Worm (Caenorhabditis elegans): ENCODE results near the gene ZK1058.9.

ZK1058.9 gene

ce11 chrIII:3954220-3954619 lies 28.2 kb upstream of the ZK1058.9 start (continued):
- TF ChIP-seq nhr-43 (tag; optimal IDR thresholded peaks at IDR 0.05; ENCODE audit: poor library complexity, severe bottlenecking) (peak; percentile 63), elt-1 (tag; optimal IDR thresholded peaks at IDR 0.05) (no peak), elt-3 (tag; optimal IDR thresholded peaks at IDR 0.05) (no peak), skn-1 (tag; optimal IDR thresholded peaks at IDR 0.05) (no peak), ceh-28 (tag; optimal IDR thresholded peaks at IDR 0.05) (no peak), R02D3.7 (tag; optimal IDR thresholded peaks at IDR 0.05) (no peak)

- TF ChIP-seq elt-1 (tag; optimal IDR thresholded peaks at IDR 0.05) (peak; percentile 84), nhr-67 (tag; optimal IDR thresholded peaks at IDR 0.05) (no peak), daf-12 (tag; optimal IDR thresholded peaks at IDR 0.05) (no peak), ceh-82 (tag; optimal IDR thresholded peaks at IDR 0.05) (no peak), fos-1 (tag; optimal IDR thresholded peaks at IDR 0.05) (no peak), nhr-25 (tag; optimal IDR thresholded peaks at IDR 0.05) (peak; percentile 6), pqm-1 (tag; optimal IDR thresholded peaks at IDR 0.05) (no peak), nhr-28 (tag; optimal IDR thresholded peaks at IDR 0.05) (no peak), mml-1 (tag; optimal IDR thresholded peaks at IDR 0.05) (no peak), ceh-16 (tag; optimal IDR thresholded peaks at IDR 0.05) (no peak), ceh-28 (tag; optimal IDR thresholded peaks at IDR 0.05) (peak; percentile 69), ama-1 (optimal IDR thresholded peaks at IDR 0.05) (peak; percentile 82), ceh-9 (tag; optimal IDR thresholded peaks at IDR 0.05) (no peak), unc-62 (GFP tag; optimal IDR thresholded peaks at IDR 0.05) (peak; percentile 15), pha-4 (tag; optimal IDR thresholded peaks at IDR 0.05) (peak; percentile 39), tbx-2 (tag; optimal IDR thresholded peaks at IDR 0.05) (peak; percentile 40), skn-1 (tag; optimal IDR thresholded peaks at IDR 0.05) (no peak), lsy-12 (tag; optimal IDR thresholded peaks at IDR 0.05) (peak; percentile 33), nfya-1 (tag; optimal IDR thresholded peaks at IDR 0.05; ENCODE audit: insufficient read depth) (peak; percentile 69), nhr-77 (tag; optimal IDR thresholded peaks at IDR 0.05) (no peak), mdl-1 (tag; optimal IDR thresholded peaks at IDR 0.05) (no peak), eor-1 (tag; optimal IDR thresholded peaks at IDR 0.05) (no peak), jun-1 (tag; optimal IDR thresholded peaks at IDR 0.05) (peak; percentile 33), elt-2 (tag; optimal IDR thresholded peaks at IDR 0.05) (peak; percentile 26), fkh-2 (tag; optimal IDR thresholded peaks at IDR 0.05) (no peak), ZK546.5 (tag; optimal IDR thresholded peaks at IDR 0.05) (no peak), nhr-237 (tag; optimal IDR thresholded peaks at IDR 0.05) (no peak), egl-5 (tag; optimal IDR thresholded peaks at IDR 0.05) (peak; percentile 16), lin-39 (tag; optimal IDR thresholded peaks at IDR 0.05) (peak; percentile 98), lin-15B (tag; optimal IDR thresholded peaks at IDR 0.05) (peak; percentile 23), snpc-4 (tag; optimal IDR thresholded peaks at IDR 0.05) (no peak), nhr-43 (tag; optimal IDR thresholded peaks at IDR 0.05; ENCODE audit: poor library complexity, severe bottlenecking) (peak; percentile 85), nhr-76 (tag; optimal IDR thresholded peaks at IDR 0.05) (no peak), unc-39 (tag; optimal IDR thresholded peaks at IDR 0.05) (no peak), zag-1 (tag; optimal IDR thresholded peaks at IDR 0.05) (no peak), nhr-12 (tag; optimal IDR thresholded peaks at IDR 0.05) (no peak), R02D3.7 (tag; optimal IDR thresholded peaks at IDR 0.05) (no peak), aly-2 (tag; optimal IDR thresholded peaks at IDR 0.05) (no peak), egl-27 (tag; optimal IDR thresholded peaks at IDR 0.05) (no peak), ztf-11 (tag; optimal IDR thresholded peaks at IDR 0.05) (no peak), hmg-11 (tag; optimal IDR thresholded peaks at IDR 0.05) (peak; percentile 66), sea-2 (GFP tag; optimal IDR thresholded peaks at IDR 0.05) (no peak), elt-3 (tag; optimal IDR thresholded peaks at IDR 0.05) (no peak), fkh-10 (GFP tag; optimal IDR thresholded peaks at IDR 0.05) (no peak), nhr-23 (tag; optimal IDR thresholded peaks at IDR 0.05) (peak; percentile 74), ztf-4 (tag; optimal IDR thresholded peaks at IDR 0.05) (no peak), nhr-11 (tag; optimal IDR thresholded peaks at IDR 0.05) (no peak)
Observed at ce11 chrIII:3953235-3953634, 27.2 kb upstream of the ZK1058.9 start.
